Worm (Caenorhabditis elegans) whole organism, mixed stage, embryonic: ENCODE data around the gene B0416.7.

Source experiments
- M03D4.4 ChIP-seq: sonication (generic microtip); optimal IDR thresholded peaks from 2 replicates; lab custom pipeline; 2017; ENCODE audit warnings: mild to moderate bottlenecking, missing genetic modification characterization, missing compliant biosample characterization
- elt-3 ChIP-seq: fragments of 150-350 bp; optimal IDR thresholded peaks from 2 replicates; lab custom pipeline; 2014; ENCODE audit warnings: missing biosample characterization, missing genetic modification characterization
- lsy-2 ChIP-seq: fragments of 150-350 bp; optimal IDR thresholded peaks from 2 replicates; lab custom pipeline; 2014; ENCODE audit warnings: missing biosample characterization, missing genetic modification characterization
- nhr-12 ChIP-seq: fragments of 150-350 bp; optimal IDR thresholded peaks from 2 replicates; lab custom pipeline; 2014; ENCODE audit warnings: missing biosample characterization, missing genetic modification characterization
- nhr-28 ChIP-seq: fragments of 150-350 bp; optimal IDR thresholded peaks from 2 replicates; lab custom pipeline; 2014; ENCODE audit warnings: missing biosample characterization, missing genetic modification characterization
- nhr-76 ChIP-seq: sonication (generic microtip); optimal IDR thresholded peaks from 2 replicates; lab custom pipeline; 2017; ENCODE audit warnings: missing biosample characterization, missing genetic modification characterization
- snpc-4 ChIP-seq: fragments of 150-350 bp; optimal IDR thresholded peaks from 2 replicates; lab custom pipeline; 2014; ENCODE audit warnings: missing biosample characterization, missing genetic modification characterization
- tbx-8 ChIP-seq: fragments of 200-800 bp; sonication (Bioruptor generic); optimal IDR thresholded peaks from 2 replicates; lab custom pipeline; 2018; ENCODE audit warnings: mild to moderate bottlenecking, missing genetic modification characterization, moderate library complexity, missing compliant biosample characterization
- unc-62 ChIP-seq: fragments of 150-350 bp; optimal IDR thresholded peaks from 2 replicates; lab custom pipeline; 2014; ENCODE audit warnings: missing biosample characterization, missing genetic modification reagents, missing genetic modification characterization
- zip-8 ChIP-seq: fragments of 150-350 bp; optimal IDR thresholded peaks from 2 replicates; lab custom pipeline; 2014; ENCODE audit warnings: missing biosample characterization, missing genetic modification characterization
- ztf-11 ChIP-seq: fragments of 150-350 bp; optimal IDR thresholded peaks from 2 replicates; lab custom pipeline; 2014; ENCODE audit warnings: missing biosample characterization, missing genetic modification characterization

DNA sequence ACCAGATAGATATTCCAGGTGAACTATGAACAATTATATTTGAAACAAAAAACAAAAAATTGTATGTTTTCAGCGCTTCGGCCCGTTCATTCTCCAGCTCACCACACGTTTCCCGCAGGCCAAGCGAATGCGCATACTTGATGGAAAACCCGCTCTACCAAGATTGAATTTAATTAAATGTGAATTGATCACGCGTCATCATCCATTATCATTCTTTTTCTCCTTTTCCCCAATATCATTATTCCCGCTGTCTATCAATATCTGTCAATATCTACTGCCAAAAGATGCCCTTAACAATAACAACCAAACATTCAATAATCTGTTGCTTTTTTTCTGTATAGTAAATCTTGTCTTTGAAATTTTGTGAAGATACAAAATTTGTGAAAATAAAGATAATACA, 38.5 kb upstream of the B0416.7 start:
- TF ChIP-seq lsy-2 (tag; lab: Kevin White, UChicago) (no peak), nhr-76 (tag; lab: Kevin White, UChicago) (no peak), M03D4.4 (tag; lab: Kevin White, UChicago) (no peak), nhr-12 (no peak), snpc-4 (tag; lab: Kevin White, UChicago) (no peak), ztf-11 (tag; lab: Kevin White, UChicago) (no peak), tbx-8 (no peak), elt-3 (no peak), nhr-28 (tag; lab: Kevin White, UChicago) (no peak), zip-8 (tag; lab: Kevin White, UChicago) (no peak), unc-62 (GFP tag; lab: Kevin White, UChicago) (no peak)
